Worm (Caenorhabditis elegans) whole organism, L2 larva: ENCODE measurements around the gene C37E2.2.

Experiments
- C34F6.9 ChIP-seq: fragments of 150-350 bp; optimal IDR thresholded peaks from 2 replicates; lab custom pipeline; 2014; ENCODE audit warnings: missing biosample characterization, missing genetic modification characterization
- F13H6.1 ChIP-seq: sonication (generic microtip); optimal IDR thresholded peaks from 2 replicates; lab custom pipeline; 2016; ENCODE audit warnings: missing genetic modification characterization, missing compliant biosample characterization
- R02D3.7 ChIP-seq: fragments of 150-350 bp; optimal IDR thresholded peaks from 2 replicates; lab custom pipeline; 2014; ENCODE audit warnings: missing biosample characterization, missing genetic modification characterization
- Y55F3AM.14 ChIP-seq: fragments of 200-800 bp; sonication (Bioruptor generic); optimal IDR thresholded peaks from 2 replicates; lab custom pipeline; 2018; ENCODE audit warnings: mild to moderate bottlenecking, missing genetic modification characterization, missing compliant biosample characterization
- ZK546.5 ChIP-seq: sonication (generic microtip); optimal IDR thresholded peaks from 2 replicates; lab custom pipeline; 2017; ENCODE audit warnings: missing biosample characterization, missing genetic modification characterization
- alr-1 ChIP-seq: fragments of 150-350 bp; optimal IDR thresholded peaks from 2 replicates; lab custom pipeline; 2014; ENCODE audit warnings: missing biosample characterization, missing genetic modification characterization
- ama-1 ChIP-seq: fragments of 150-350 bp; optimal IDR thresholded peaks from 2 replicates; lab custom pipeline; 2018; ENCODE audit warnings: inconsistent platforms
- blmp-1 ChIP-seq: sonication (generic microtip); optimal IDR thresholded peaks from 2 replicates; lab custom pipeline; 2017; ENCODE audit warnings: missing genetic modification characterization, mild to moderate bottlenecking, missing compliant biosample characterization, antibody characterized with exemption, moderate library complexity; ENCODE audit not compliant: insufficient read depth
- ceh-16 ChIP-seq: fragments of 150-350 bp; optimal IDR thresholded peaks from 2 replicates; lab custom pipeline; 2014; ENCODE audit warnings: missing biosample characterization, missing genetic modification characterization
- ceh-82 ChIP-seq: fragments of 150-350 bp; optimal IDR thresholded peaks from 2 replicates; lab custom pipeline; 2014; ENCODE audit warnings: missing biosample characterization, missing genetic modification characterization
- crh-2 ChIP-seq: sonication (generic microtip); optimal IDR thresholded peaks from 2 replicates; lab custom pipeline; 2017; ENCODE audit warnings: missing biosample characterization, missing genetic modification characterization
- dmd-4 ChIP-seq: sonication (generic microtip); optimal IDR thresholded peaks from 2 replicates; lab custom pipeline; 2017; ENCODE audit warnings: missing biosample characterization, missing genetic modification characterization
- elt-1 ChIP-seq: fragments of 150-350 bp; optimal IDR thresholded peaks from 2 replicates; lab custom pipeline; 2014; ENCODE audit warnings: missing biosample characterization, missing genetic modification characterization
- fos-1 ChIP-seq: fragments of 150-350 bp; optimal IDR thresholded peaks from 2 replicates; lab custom pipeline; 2014; ENCODE audit warnings: missing biosample characterization, missing genetic modification characterization
- gmeb-1 ChIP-seq: fragments of 150-350 bp; optimal IDR thresholded peaks from 2 replicates; lab custom pipeline; 2014; ENCODE audit warnings: missing biosample characterization, missing genetic modification characterization
- lin-11 ChIP-seq: fragments of 150-350 bp; sonication (generic microtip); optimal IDR thresholded peaks from 2 replicates; lab custom pipeline; 2014; ENCODE audit warnings: missing biosample characterization, missing genetic modification characterization, inconsistent platforms, mixed read lengths
- lin-13 ChIP-seq: fragments of 150-350 bp; optimal IDR thresholded peaks from 2 replicates; lab custom pipeline; 2014; ENCODE audit warnings: missing biosample characterization, missing genetic modification reagents, missing genetic modification characterization
- lin-39 ChIP-seq: fragments of 150-350 bp; optimal IDR thresholded peaks from 2 replicates; lab custom pipeline; 2014; ENCODE audit warnings: missing biosample characterization, missing genetic modification reagents, missing genetic modification characterization
- lsy-2 ChIP-seq, 2 experiments: fragments of 150-350 bp in 1 of 2; sonication (generic microtip) in 1 of 2; optimal IDR thresholded peaks; 2 replicates each; lab custom pipeline; 2014 to 2017; ENCODE audit warnings: missing biosample characterization in 2 of 2, missing genetic modification characterization in 2 of 2
- mab-5 ChIP-seq: fragments of 150-350 bp; optimal IDR thresholded peaks from 2 replicates; lab custom pipeline; 2014; ENCODE audit warnings: missing biosample characterization, missing genetic modification characterization
- mbf-1 ChIP-seq: sonication (generic microtip); optimal IDR thresholded peaks from 2 replicates; lab custom pipeline; 2017; ENCODE audit warnings: missing biosample characterization, missing genetic modification characterization
- mdl-1 ChIP-seq, 2 experiments: fragments of 150-350 bp in 1 of 2; sonication (generic microtip) in 1 of 2; optimal IDR thresholded peaks; 2 replicates each; lab custom pipeline; 2017; ENCODE audit warnings: missing biosample characterization in 2 of 2, missing genetic modification characterization in 2 of 2
- nhr-10 ChIP-seq: sonication (generic microtip); optimal IDR thresholded peaks from 2 replicates; lab custom pipeline; 2017; ENCODE audit warnings: missing biosample characterization, missing genetic modification characterization
- nhr-11 ChIP-seq: fragments of 150-350 bp; optimal IDR thresholded peaks from 2 replicates; lab custom pipeline; 2014; ENCODE audit warnings: missing biosample characterization, missing genetic modification characterization
- nhr-129 ChIP-seq: fragments of 150-350 bp; optimal IDR thresholded peaks from 2 replicates; lab custom pipeline; 2014; ENCODE audit warnings: missing biosample characterization, missing genetic modification characterization
- nhr-21 ChIP-seq: fragments of 150-350 bp; optimal IDR thresholded peaks from 2 replicates; lab custom pipeline; 2014; ENCODE audit warnings: missing biosample characterization, missing genetic modification characterization
- nhr-237 ChIP-seq: fragments of 150-350 bp; optimal IDR thresholded peaks from 2 replicates; lab custom pipeline; 2014; ENCODE audit warnings: missing biosample characterization, missing genetic modification characterization
- nhr-25 ChIP-seq: fragments of 150-350 bp; sonication (generic microtip); optimal IDR thresholded peaks from 3 replicates; lab custom pipeline; 2014; ENCODE audit warnings: missing biosample characterization, missing genetic modification characterization
- nhr-6 ChIP-seq: fragments of 150-350 bp; optimal IDR thresholded peaks from 2 replicates; lab custom pipeline; 2014; ENCODE audit warnings: missing biosample characterization, missing genetic modification characterization
- nhr-77 ChIP-seq: fragments of 150-350 bp; optimal IDR thresholded peaks from 2 replicates; lab custom pipeline; 2014; ENCODE audit warnings: missing biosample characterization, missing genetic modification characterization
- peb-1 ChIP-seq: fragments of 150-350 bp; optimal IDR thresholded peaks from 2 replicates; lab custom pipeline; 2014; ENCODE audit warnings: missing biosample characterization, missing genetic modification characterization
- sem-4 ChIP-seq: fragments of 150-350 bp; optimal IDR thresholded peaks from 2 replicates; lab custom pipeline; 2014; ENCODE audit warnings: missing biosample characterization, missing genetic modification reagents, missing genetic modification characterization
- skn-1 ChIP-seq: sonication (generic microtip); optimal IDR thresholded peaks from 2 replicates; lab custom pipeline; 2017; ENCODE audit warnings: missing biosample characterization, missing genetic modification characterization
- sma-3 ChIP-seq: sonication (generic microtip); optimal IDR thresholded peaks from 2 replicates; lab custom pipeline; 2016; ENCODE audit warnings: missing genetic modification reagents, missing genetic modification characterization, missing compliant biosample characterization
- sma-9 ChIP-seq, 2 experiments: fragments of 150-350 bp in 1 of 2; sonication (generic microtip) in 1 of 2; optimal IDR thresholded peaks; 2 replicates each; lab custom pipeline; 2014 to 2016; ENCODE audit warnings: missing genetic modification characterization in 2 of 2, mild to moderate bottlenecking in 1 of 2, missing biosample characterization in 1 of 2, missing compliant biosample characterization in 1 of 2, missing genetic modification reagents in 1 of 2, moderate library complexity in 1 of 2
- snpc-4 ChIP-seq: fragments of 150-350 bp; optimal IDR thresholded peaks from 2 replicates; lab custom pipeline; 2014; ENCODE audit warnings: missing biosample characterization, missing genetic modification characterization
- unc-39 ChIP-seq: fragments of 150-350 bp; optimal IDR thresholded peaks from 2 replicates; lab custom pipeline; 2014; ENCODE audit warnings: missing biosample characterization, missing genetic modification characterization
- unc-55 ChIP-seq: fragments of 150-350 bp; sonication (generic microtip); optimal IDR thresholded peaks from 3 replicates; lab custom pipeline; 2014; ENCODE audit warnings: missing biosample characterization, missing genetic modification reagents, missing genetic modification characterization
- unc-62 ChIP-seq: fragments of 150-350 bp; optimal IDR thresholded peaks from 2 replicates; lab custom pipeline; 2014; ENCODE audit warnings: missing biosample characterization, missing genetic modification reagents, missing genetic modification characterization
- zag-1 ChIP-seq: fragments of 150-350 bp; optimal IDR thresholded peaks from 2 replicates; lab custom pipeline; 2014; ENCODE audit warnings: missing biosample characterization, missing genetic modification characterization
- ztf-1 ChIP-seq: fragments of 200-800 bp; sonication (Bioruptor generic); conservative IDR thresholded peaks from 2 replicates; pipeline ENCODE4 v1.3.6; 2022; ENCODE audit warnings: missing genetic modification characterization, missing compliant biosample characterization
- ztf-11 ChIP-seq: sonication (generic microtip); optimal IDR thresholded peaks from 2 replicates; lab custom pipeline; 2017; ENCODE audit warnings: missing biosample characterization, missing genetic modification characterization

C37E2.2 gene

DNA sequence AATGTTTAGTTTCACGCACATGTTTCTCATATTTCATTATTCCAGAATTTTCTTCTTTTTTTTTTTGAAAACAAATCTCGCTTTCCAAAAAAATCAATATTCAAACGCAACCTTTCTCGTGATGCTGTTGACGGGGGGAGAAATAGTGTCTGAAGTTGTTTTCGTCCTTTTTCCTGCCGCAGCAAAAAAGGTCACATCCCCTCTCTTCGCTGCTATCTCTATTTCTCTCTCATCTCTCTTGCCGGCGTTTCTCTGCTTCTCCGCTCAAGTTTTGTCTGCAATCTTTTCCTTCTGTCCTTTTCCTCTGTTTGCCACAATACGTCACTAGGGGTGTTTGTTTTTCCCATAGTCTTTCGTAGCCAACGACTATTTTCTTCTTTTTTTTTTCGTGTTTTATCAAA is 29.1 kb upstream of the C37E2.2 start (continued):
- TF ChIP-seq lin-39 (tag; lab: Kevin White, UChicago), result peak; percentile 22
- TF ChIP-seq, all 48 proteins: peak for 28

DNA sequence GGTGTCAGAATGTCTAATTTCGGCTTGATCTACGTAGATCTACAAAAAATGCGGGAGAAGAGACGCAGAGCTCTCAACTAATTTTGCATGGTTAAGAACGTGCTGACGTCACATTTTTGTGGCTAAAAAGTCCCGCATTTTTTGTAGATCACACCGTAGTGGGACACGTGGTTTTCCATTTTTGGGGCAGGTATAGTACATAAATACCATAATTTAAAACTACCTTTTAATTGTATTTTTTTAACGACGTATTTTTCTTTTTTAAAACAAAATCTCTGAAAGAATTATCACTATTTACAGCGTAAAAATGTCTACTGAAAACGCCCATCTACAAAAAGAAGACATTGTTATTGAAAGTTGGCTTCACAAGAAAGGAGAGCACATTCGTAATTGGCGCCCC is 28.4 kb upstream of the C37E2.2 start, which contains the start of gene akt-2:
TSS of gene akt-2 (plus strand) at position 301 of the 400 bp plus-strand sequence.
- TF ChIP-seq skn-1 (no peak), sma-3 (no peak)
- TF ChIP-seq, all 48 proteins: peak for 0

DNA sequence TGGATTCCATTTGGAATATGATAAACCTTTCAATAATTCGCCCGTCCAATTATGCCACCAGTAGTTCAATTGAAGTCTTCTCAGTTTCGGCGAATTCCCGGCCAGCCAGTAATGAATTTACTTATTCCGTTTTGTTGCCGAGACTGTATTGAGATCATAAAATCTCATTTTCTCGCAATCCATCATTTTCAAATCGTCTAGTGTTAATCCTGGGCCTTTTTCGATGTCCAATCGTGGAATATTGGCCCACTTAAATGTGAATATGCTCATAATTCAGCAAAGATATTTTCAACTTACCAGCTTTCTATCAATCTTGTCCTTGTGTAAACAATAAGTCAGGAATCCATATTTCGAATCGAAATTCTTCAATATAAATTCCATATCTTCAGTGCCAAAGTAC is 23.2 kb upstream of the C37E2.2 start:
- no peak for TF ChIP-seq lin-11 (tag; lab: Kevin White, UChicago)
- no peak for TF ChIP-seq nhr-21
- no peak for TF ChIP-seq ztf-11 (tag; lab: Kevin White, UChicago)
- TF ChIP-seq nhr-237 (tag; lab: Kevin White, UChicago), result no peak
- no peak for TF ChIP-seq snpc-4 (tag; lab: Kevin White, UChicago)
- no peak for TF ChIP-seq ama-1 (lab: Kevin White, UChicago)
- TF ChIP-seq unc-55 (GFP tag; lab: Kevin White, UChicago), result no peak
- TF ChIP-seq mdl-1 (tag; optimal IDR thresholded peaks at IDR 0.05; lab: Kevin White, UChicago), result no peak
- no peak for TF ChIP-seq sma-9 (GFP tag; optimal IDR thresholded peaks at IDR 0.05; lab: Kevin White, UChicago)
- no peak for TF ChIP-seq sma-9 (tag; optimal IDR thresholded peaks at IDR 0.05; lab: Kevin White, UChicago)
- no peak for TF ChIP-seq crh-2 (tag; lab: Kevin White, UChicago)
- TF ChIP-seq lin-39 (tag; lab: Kevin White, UChicago), result no peak
- TF ChIP-seq unc-62, result no peak
- no peak for TF ChIP-seq C34F6.9 (tag; lab: Kevin White, UChicago)
- no peak for TF ChIP-seq Y55F3AM.14
- TF ChIP-seq ceh-82 (tag; lab: Kevin White, UChicago), result no peak

DNA sequence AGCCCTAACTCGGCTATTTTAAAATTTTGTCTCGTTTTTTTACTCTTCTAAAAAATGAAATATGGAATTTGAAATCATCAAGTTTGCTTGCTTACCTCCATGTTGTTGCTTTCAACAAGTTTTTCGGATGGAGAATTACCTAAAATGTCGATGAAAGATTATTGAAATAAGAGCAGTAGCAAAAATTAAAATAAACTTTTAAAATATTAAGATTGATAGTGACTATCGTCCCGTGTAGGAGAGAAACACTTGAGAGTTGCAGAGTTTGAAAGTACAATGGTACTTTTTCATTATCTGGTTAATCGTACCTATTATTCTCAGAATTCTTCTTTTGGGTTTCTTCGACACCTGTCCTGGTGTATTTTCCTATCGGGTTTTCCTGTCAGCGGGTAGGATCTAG is 18.9 kb upstream of the C37E2.2 start, which contains the start of gene ceh-90:
TSS of gene ceh-90 (minus strand) at position 101 of the 400 bp plus-strand sequence.
- TF ChIP-seq lin-13 (GFP tag; lab: Kevin White, UChicago), result no peak
- no peak for TF ChIP-seq blmp-1
- no peak for TF ChIP-seq zag-1 (tag; lab: Kevin White, UChicago)
- no peak for TF ChIP-seq snpc-4 (tag; lab: Kevin White, UChicago)
- TF ChIP-seq R02D3.7, result no peak
- no peak for TF ChIP-seq mdl-1 (tag; optimal IDR thresholded peaks at IDR 0.05; lab: Kevin White, UChicago)
- TF ChIP-seq nhr-21, result no peak
- no peak for TF ChIP-seq lsy-2 (tag; optimal IDR thresholded peaks at IDR 0.05; lab: Kevin White, UChicago)
- TF ChIP-seq ama-1 (lab: Kevin White, UChicago), result no peak
- TF ChIP-seq mab-5, result no peak
- no peak for TF ChIP-seq sma-9 (GFP tag; optimal IDR thresholded peaks at IDR 0.05; lab: Kevin White, UChicago)
- no peak for TF ChIP-seq sma-9 (tag; optimal IDR thresholded peaks at IDR 0.05; lab: Kevin White, UChicago)
- TF ChIP-seq C34F6.9 (tag; lab: Kevin White, UChicago), result no peak
- TF ChIP-seq Y55F3AM.14, result no peak
- no peak for TF ChIP-seq nhr-237 (tag; lab: Kevin White, UChicago)
- TF ChIP-seq lin-39 (tag; lab: Kevin White, UChicago), result no peak
- no peak for TF ChIP-seq skn-1
- TF ChIP-seq alr-1 (tag; lab: Kevin White, UChicago), result no peak

DNA sequence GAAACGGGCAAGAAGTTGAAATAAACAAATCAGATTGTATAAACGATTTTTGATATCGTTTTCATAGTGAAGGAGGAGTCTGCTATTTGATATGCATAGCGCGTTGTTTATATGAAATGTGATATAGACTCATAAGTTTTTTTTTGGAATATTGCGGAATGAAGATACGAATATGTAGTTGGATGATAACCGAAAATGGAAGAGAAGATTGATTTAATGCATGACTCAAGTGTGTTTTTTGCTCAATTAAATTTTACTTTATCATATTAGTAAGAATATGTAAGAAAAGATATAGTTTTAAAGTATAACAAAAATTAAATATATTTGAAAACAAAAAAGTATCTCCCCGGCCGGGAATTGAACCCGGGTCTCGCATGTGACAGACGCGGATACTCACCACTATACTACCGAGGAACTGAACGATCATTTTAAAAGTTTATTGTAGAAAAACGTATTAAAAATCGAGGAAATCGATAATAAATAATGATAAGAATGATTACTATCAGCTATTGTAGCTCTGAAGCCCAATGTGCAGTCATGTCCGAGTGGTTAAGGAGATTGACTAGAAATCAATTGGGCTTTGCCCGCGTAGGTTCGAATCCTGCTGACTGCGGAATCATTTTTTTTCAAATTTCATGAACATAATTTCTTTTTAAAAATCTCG is 14.0 kb upstream of the C37E2.2 start, which contains the start of gene lgc-25:
TSS of gene lgc-25 (minus strand) at position 51 of the 664 bp plus-strand sequence.
- TF ChIP-seq sma-3, result peak; percentile 60
- TF ChIP-seq ceh-82 (tag; lab: Kevin White, UChicago), result no peak
- peak; percentile 43 for TF ChIP-seq sma-9 (GFP tag; optimal IDR thresholded peaks at IDR 0.05; lab: Kevin White, UChicago)
- no peak for TF ChIP-seq sma-9 (tag; optimal IDR thresholded peaks at IDR 0.05; lab: Kevin White, UChicago)
- no peak for TF ChIP-seq ZK546.5 (tag; lab: Kevin White, UChicago)
- TF ChIP-seq lin-11 (tag; lab: Kevin White, UChicago), result no peak
- TF ChIP-seq unc-39, result no peak
- no peak for TF ChIP-seq zag-1 (tag; lab: Kevin White, UChicago)
- TF ChIP-seq unc-62, result no peak
- no peak for TF ChIP-seq F13H6.1 (tag; lab: Kevin White, UChicago)
- TF ChIP-seq lin-39 (tag; lab: Kevin White, UChicago), result no peak
- no peak for TF ChIP-seq mab-5
- TF ChIP-seq lsy-2 (tag; optimal IDR thresholded peaks at IDR 0.05; lab: Kevin White, UChicago), result no peak
- TF ChIP-seq elt-1 (tag; lab: Kevin White, UChicago), result no peak
- no peak for TF ChIP-seq R02D3.7
- peak; percentile 53 for TF ChIP-seq gmeb-1 (tag; lab: Kevin White, UChicago)
- no peak for TF ChIP-seq Y55F3AM.14
- no peak for TF ChIP-seq nhr-77 (tag; lab: Kevin White, UChicago)
- no peak for TF ChIP-seq nhr-25 (tag; lab: Kevin White, UChicago)
- TF ChIP-seq ztf-1 (GFP tag; lab: Robert Waterston, UW), result no peak
- TF ChIP-seq ztf-11 (tag; lab: Kevin White, UChicago), result no peak
- no peak for TF ChIP-seq nhr-11 (tag; lab: Kevin White, UChicago)
- TF ChIP-seq ceh-16 (tag; lab: Kevin White, UChicago), result no peak
- TF ChIP-seq sem-4 (tag; lab: Kevin White, UChicago), result no peak
- peak; percentile 29 for TF ChIP-seq fos-1 (tag; lab: Kevin White, UChicago)
- no peak for TF ChIP-seq peb-1 (tag; lab: Kevin White, UChicago)
- TF ChIP-seq skn-1, result no peak
- no peak for TF ChIP-seq nhr-6 (tag; lab: Kevin White, UChicago)
- TF ChIP-seq nhr-10 (tag; lab: Kevin White, UChicago), result no peak
- TF ChIP-seq mbf-1 (tag; lab: Kevin White, UChicago), result no peak
- no peak for TF ChIP-seq dmd-4 (tag; lab: Kevin White, UChicago)
- no peak for TF ChIP-seq nhr-129
